Fruit fly (Drosophila melanogaster) whole organism, embryonic: ENCODE results near the gene CG33679.

ENCODE experiments used
- Ada2b ChIP-seq: fragments of 200-800 bp; sonication (Bioruptor generic); IDR thresholded peaks from 2 replicates; pipeline ENCODE4 v1.3.6; 2022; ENCODE audit warnings: missing biosample characterization, missing genetic modification characterization
- CG11247 ChIP-seq: fragments of 200-800 bp; sonication (Bioruptor generic); IDR thresholded peaks from 2 replicates; pipeline ENCODE4 v1.3.6; 2022; ENCODE audit warnings: missing biosample characterization, missing genetic modification characterization
- CG12104 ChIP-seq: fragments of 200-800 bp; sonication (Bioruptor generic); optimal IDR thresholded peaks from 3 replicates; lab custom pipeline; 2016; ENCODE audit warnings: missing biosample characterization, missing genetic modification characterization
- CG12155 ChIP-seq: fragments of 200-800 bp; sonication (Bioruptor generic); optimal IDR thresholded peaks from 3 replicates; lab custom pipeline; 2016; ENCODE audit warnings: missing biosample characterization, missing genetic modification characterization
- CG13424 ChIP-seq: fragments of 200-800 bp; sonication (Bioruptor generic); optimal IDR thresholded peaks from 2 replicates; lab custom pipeline; 2019; ENCODE audit warnings: missing biosample characterization, mild to moderate bottlenecking, missing genetic modification characterization, moderate library complexity
- CG15073 ChIP-seq: fragments of 200-800 bp; sonication (Bioruptor generic); optimal IDR thresholded peaks from 2 replicates; lab custom pipeline; 2016; ENCODE audit warnings: missing biosample characterization, missing genetic modification characterization
- CG15696 ChIP-seq: fragments of 200-800 bp; sonication (Bioruptor generic); optimal IDR thresholded peaks from 2 replicates; lab custom pipeline; 2019; ENCODE audit warnings: missing biosample characterization, mild to moderate bottlenecking, missing genetic modification characterization, moderate library complexity
- CG17328 ChIP-seq: fragments of 200-800 bp; sonication (Bioruptor generic); IDR thresholded peaks from 2 replicates; pipeline ENCODE4 v1.3.6; 2022; ENCODE audit warnings: missing biosample characterization, missing genetic modification characterization
- CG1832 ChIP-seq: fragments of 200-800 bp; sonication (Bioruptor generic); optimal IDR thresholded peaks from 2 replicates; lab custom pipeline; 2017; ENCODE audit warnings: missing biosample characterization, mild to moderate bottlenecking, missing genetic modification characterization, inconsistent platforms
- CG2120 ChIP-seq: fragments of 200-800 bp; sonication (Bioruptor generic); optimal IDR thresholded peaks from 3 replicates; lab custom pipeline; 2016; ENCODE audit warnings: missing biosample characterization, missing genetic modification characterization
- CG2712 ChIP-seq: fragments of 200-800 bp; optimal IDR thresholded peaks from 3 replicates; lab custom pipeline; 2019; ENCODE audit warnings: missing biosample characterization, mild to moderate bottlenecking, missing genetic modification characterization, moderate library complexity
- CG30403 ChIP-seq: fragments of 200-800 bp; sonication (Bioruptor generic); optimal IDR thresholded peaks from 3 replicates; lab custom pipeline; 2016; ENCODE audit warnings: missing biosample characterization, missing genetic modification characterization
- CG3726 ChIP-seq: fragments of 200-800 bp; sonication (Bioruptor generic); IDR thresholded peaks from 3 replicates; pipeline ENCODE4, ENCODE4 v1.3.6; 2022; ENCODE audit warnings: missing biosample characterization, missing genetic modification characterization
- CG6689 ChIP-seq: fragments of 200-800 bp; sonication (Bioruptor generic); IDR thresholded peaks from 2 replicates; pipeline ENCODE4 v1.3.6; 2022; ENCODE audit warnings: missing biosample characterization, missing genetic modification characterization
- CG7372 ChIP-seq: fragments of 200-800 bp; sonication (Bioruptor generic); IDR thresholded peaks from 2 replicates; pipeline ENCODE4 v1.3.6; 2022; ENCODE audit warnings: missing biosample characterization, missing genetic modification characterization
- Dad ChIP-seq: fragments of 200-800 bp; sonication (Bioruptor generic); optimal IDR thresholded peaks from 3 replicates; lab custom pipeline; 2016; ENCODE audit warnings: missing biosample characterization, missing genetic modification characterization
- Elba2 ChIP-seq: fragments of 200-800 bp; sonication (Bioruptor generic); optimal IDR thresholded peaks from 3 replicates; lab custom pipeline; 2016; ENCODE audit warnings: missing biosample characterization, missing genetic modification characterization
- HLH3B ChIP-seq: fragments of 200-800 bp; sonication (Bioruptor generic); IDR thresholded peaks from 2 replicates; pipeline ENCODE4 v1.3.6; 2022; ENCODE audit warnings: missing biosample characterization, missing genetic modification characterization
- HmgD ChIP-seq: fragments of 200-800 bp; sonication (Bioruptor generic); optimal IDR thresholded peaks from 3 replicates; lab custom pipeline; 2016; ENCODE audit warnings: missing biosample characterization, missing genetic modification characterization
- Meics ChIP-seq: fragments of 200-800 bp; sonication (Bioruptor generic); optimal IDR thresholded peaks from 2 replicates; lab custom pipeline; 2017; ENCODE audit warnings: missing biosample characterization, mild to moderate bottlenecking, missing genetic modification characterization
- NC2β ChIP-seq: fragments of 200-800 bp; sonication (Bioruptor generic); optimal IDR thresholded peaks from 2 replicates; lab custom pipeline; 2016; ENCODE audit warnings: missing biosample characterization, missing genetic modification characterization
- Sox100B ChIP-seq: fragments of 200-800 bp; sonication (Bioruptor generic); optimal IDR thresholded peaks from 3 replicates; lab custom pipeline; 2018; ENCODE audit warnings: missing biosample characterization, mild to moderate bottlenecking, missing genetic modification characterization
- ab ChIP-seq: fragments of 200-800 bp; sonication (Bioruptor generic); optimal IDR thresholded peaks from 2 replicates; lab custom pipeline; 2016; ENCODE audit warnings: missing biosample characterization, missing genetic modification characterization
- amos ChIP-seq: fragments of 200-800 bp; sonication (Bioruptor generic); IDR thresholded peaks from 2 replicates; pipeline ENCODE4 v1.3.6; 2022; ENCODE audit warnings: missing biosample characterization, missing genetic modification characterization; ENCODE audit not compliant: partially characterized antibody
- ap ChIP-seq: fragments of 200-800 bp; sonication (Bioruptor generic); IDR thresholded peaks from 2 replicates; pipeline ENCODE4 v1.3.6; 2022; ENCODE audit warnings: missing biosample characterization, missing genetic modification characterization
- ase ChIP-seq: fragments of 200-800 bp; sonication (Bioruptor generic); IDR thresholded peaks from 3 replicates; pipeline ENCODE4 v1.3.6; 2022; ENCODE audit warnings: missing biosample characterization, missing genetic modification characterization
- bab2 ChIP-seq: fragments of 200-800 bp; sonication (Bioruptor generic); optimal IDR thresholded peaks from 2 replicates; lab custom pipeline; 2016; ENCODE audit warnings: missing biosample characterization, missing genetic modification characterization
- bbx ChIP-seq: fragments of 200-800 bp; sonication (Bioruptor generic); IDR thresholded peaks from 2 replicates; pipeline ENCODE4 v1.3.6; 2022; ENCODE audit warnings: missing biosample characterization, missing genetic modification characterization; ENCODE audit not compliant: partially characterized antibody
- br ChIP-seq: fragments of >200 bp; optimal IDR thresholded peaks from 2 replicates; lab custom pipeline; 2017
- chif ChIP-seq, 2 experiments: fragments of 200-800 bp; sonication (Bioruptor generic); optimal IDR thresholded peaks; 3 replicates each; lab custom pipeline; 2016; ENCODE audit warnings: missing biosample characterization in 2 of 2, missing genetic modification characterization in 2 of 2
- dm ChIP-seq: fragments of 200-800 bp; sonication (Bioruptor generic); optimal IDR thresholded peaks from 3 replicates; lab custom pipeline; 2016; ENCODE audit warnings: missing biosample characterization, missing genetic modification characterization
- fru ChIP-seq: fragments of >200 bp; optimal IDR thresholded peaks from 2 replicates; lab custom pipeline; 2017
- grn ChIP-seq: fragments of 200-800 bp; sonication (Bioruptor generic); optimal IDR thresholded peaks from 3 replicates; lab custom pipeline; 2017; ENCODE audit warnings: missing biosample characterization, missing genetic modification characterization
- gt ChIP-seq: fragments of 200-800 bp; sonication (Bioruptor generic); IDR thresholded peaks from 2 replicates; pipeline ENCODE4 v1.3.6; 2022; ENCODE audit warnings: missing biosample characterization, missing genetic modification characterization
- ham ChIP-seq: fragments of 200-800 bp; sonication (Bioruptor generic); IDR thresholded peaks from 2 replicates; pipeline ENCODE4 v1.3.6; 2022; ENCODE audit warnings: missing biosample characterization, missing genetic modification characterization
- insv ChIP-seq, 2 experiments: fragments of 200-800 bp; sonication (Bioruptor generic); optimal IDR thresholded peaks; 3 replicates each; lab custom pipeline; 2016 to 2018; ENCODE audit warnings: missing biosample characterization in 2 of 2, missing genetic modification characterization in 2 of 2
- klu ChIP-seq: fragments of 200-800 bp; sonication (Bioruptor generic); IDR thresholded peaks from 2 replicates; pipeline ENCODE4 v1.3.6; 2022; ENCODE audit warnings: missing biosample characterization, missing genetic modification characterization
- lab ChIP-seq: fragments of 200-800 bp; sonication (Bioruptor generic); optimal IDR thresholded peaks from 3 replicates; lab custom pipeline; 2017; ENCODE audit warnings: missing biosample characterization, missing genetic modification characterization, mild to moderate bottlenecking, moderate library complexity, missing genetic modification reagents
- lilli ChIP-seq: fragments of 200-800 bp; sonication (Bioruptor generic); optimal IDR thresholded peaks from 3 replicates; lab custom pipeline; 2016; ENCODE audit warnings: missing biosample characterization, missing genetic modification characterization
- org-1 ChIP-seq: fragments of 200-800 bp; sonication (Bioruptor generic); optimal IDR thresholded peaks from 2 replicates; lab custom pipeline; 2017; ENCODE audit warnings: missing biosample characterization, missing genetic modification characterization
- pb ChIP-seq: fragments of 200-800 bp; sonication (Bioruptor generic); optimal IDR thresholded peaks from 3 replicates; lab custom pipeline; 2016; ENCODE audit warnings: missing biosample characterization, missing genetic modification characterization
- phol ChIP-seq: fragments of 200-800 bp; sonication (Bioruptor generic); optimal IDR thresholded peaks from 3 replicates; lab custom pipeline; 2018; ENCODE audit warnings: missing biosample characterization, mild to moderate bottlenecking, missing genetic modification characterization, moderate library complexity
- prd ChIP-seq, 3 experiments: fragments of >200 bp in 2 of 3; fragments of 200-800 bp in 1 of 3; sonication (Bioruptor generic) in 1 of 3; optimal IDR thresholded peaks in 2 of 3; IDR thresholded peaks in 1 of 3; 2 replicates in 2 of 3; 3 replicates in 1 of 3; pipeline versions ENCODE4 v1.3.6 to Lab custom; 2017 to 2022; ENCODE audit warnings: missing biosample characterization in 1 of 3, missing genetic modification characterization in 1 of 3
- pros ChIP-seq: fragments of 200-800 bp; sonication (Bioruptor generic); optimal IDR thresholded peaks from 3 replicates; lab custom pipeline; 2019; ENCODE audit warnings: missing biosample characterization, mild to moderate bottlenecking, missing genetic modification characterization, moderate library complexity
- sens ChIP-seq: fragments of 200-800 bp; sonication (Bioruptor generic); peaks from one replicate; lab custom pipeline; 2016; ENCODE audit warnings: missing biosample characterization, missing genetic modification characterization
- sisA ChIP-seq: fragments of 200-800 bp; sonication (Bioruptor generic); IDR thresholded peaks from 2 replicates; pipeline ENCODE4 v1.3.6; 2022; ENCODE audit warnings: missing biosample characterization, missing genetic modification characterization
- stc ChIP-seq: fragments of 200-800 bp; sonication (Bioruptor generic); IDR thresholded peaks from 2 replicates; pipeline ENCODE4 v1.3.6; 2022; ENCODE audit warnings: missing biosample characterization, missing genetic modification characterization
- tgo ChIP-seq: fragments of 200-800 bp; sonication (Bioruptor generic); IDR thresholded peaks from 3 replicates; pipeline ENCODE4 v1.3.6; 2022; ENCODE audit warnings: missing biosample characterization, missing genetic modification characterization

CG33679 gene

dm6 chr2L:15039309-15039772 is 18.8 kb upstream of the CG33679 start (continued):
- TF ChIP-seq CG17328 (GFP tag; lab: Robert Waterston, UW): no peak
- no peak for TF ChIP-seq CG12104 (GFP tag; lab: Kevin White, UChicago)
- peak; percentile 47 for TF ChIP-seq phol (tag; lab: Kevin White, UChicago)
- no peak for TF ChIP-seq sisA (GFP tag; lab: Robert Waterston, UW)
- no peak for TF ChIP-seq ab (GFP tag; lab: Kevin White, UChicago)
- no peak for TF ChIP-seq grn
- TF ChIP-seq org-1 (GFP tag; lab: Kevin White, UChicago): no peak
- TF ChIP-seq gt: no peak
- no peak for TF ChIP-seq pb (GFP tag; lab: Kevin White, UChicago)
- TF ChIP-seq bbx: peak; percentile 91
- no peak for TF ChIP-seq dm (GFP tag; lab: Kevin White, UChicago)
- no peak for TF ChIP-seq stc (GFP tag; lab: Robert Waterston, UW)
- peak; percentile 19; the same call in 1 of the 2 replicates for TF ChIP-seq CG7372
- no peak for TF ChIP-seq fru (lab: Kevin White, UChicago)
- TF ChIP-seq ase (GFP tag; lab: Robert Waterston, UW): no peak
- TF ChIP-seq CG12155 (GFP tag; lab: Kevin White, UChicago): peak; percentile 26
- peak; percentile 60 for TF ChIP-seq CG2120 (GFP tag; lab: Kevin White, UChicago)
- no peak for TF ChIP-seq HLH3B (GFP tag; lab: Robert Waterston, UW)
- TF ChIP-seq CG11247: peak; percentile 45; the same call in 1 of the 2 replicates
- no peak for TF ChIP-seq CG2712 (tag; lab: Kevin White, UChicago)
- TF ChIP-seq CG13424 (tag; lab: Kevin White, UChicago): no peak
- TF ChIP-seq klu (GFP tag; lab: Robert Waterston, UW): no peak; the same call in 1 of the 2 replicates
- peak; percentile 8 for TF ChIP-seq Dad (GFP tag; lab: Kevin White, UChicago)
- TF ChIP-seq, all 482 proteins: peak for 135

DNA sequence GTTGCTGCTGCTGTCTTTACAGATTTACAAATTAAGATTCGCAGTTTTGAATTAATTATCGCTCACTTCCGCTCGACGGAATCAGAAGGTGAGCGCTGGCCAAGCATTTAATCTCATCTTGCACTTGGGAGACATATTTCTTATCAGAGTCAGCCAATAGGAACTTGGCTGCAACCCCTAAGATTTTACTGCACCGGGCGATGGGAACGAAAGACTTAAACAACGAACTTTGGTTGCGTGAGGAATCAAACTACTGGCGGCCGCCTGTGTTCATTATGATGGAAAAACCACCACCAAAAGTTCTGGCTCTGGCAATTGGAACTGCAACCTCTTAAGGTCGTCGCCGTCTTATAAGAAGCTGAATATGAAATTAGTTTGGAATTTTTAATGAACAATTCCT is 14.4 kb upstream of the CG33679 start:
- no peak for TF ChIP-seq HmgD (GFP tag; lab: Kevin White, UChicago)
- TF ChIP-seq prd (optimal IDR thresholded peaks at IDR 0.05; lab: Kevin White, UChicago): no peak
- no peak for TF ChIP-seq prd (GFP tag; IDR thresholded peaks at IDR 0.05; lab: Robert Waterston, UW)
- peak; percentile 49; the same call in 1 of the 2 replicates for TF ChIP-seq CG11247
- peak; percentile 99 for TF ChIP-seq Elba2 (GFP tag; lab: Kevin White, UChicago)
- peak in 1 of 2 experiments; percentile 89 for TF ChIP-seq insv (GFP tag; optimal IDR thresholded peaks at IDR 0.05; lab: Kevin White, UChicago)
- no peak for TF ChIP-seq CG1832 (GFP tag; lab: Kevin White, UChicago)
- no peak for TF ChIP-seq NC2β (GFP tag; lab: Kevin White, UChicago)
- TF ChIP-seq pros (GFP tag; lab: Kevin White, UChicago): peak; percentile 82
- TF ChIP-seq sens (GFP tag; lab: Kevin White, UChicago): peak; percentile 39

DNA sequence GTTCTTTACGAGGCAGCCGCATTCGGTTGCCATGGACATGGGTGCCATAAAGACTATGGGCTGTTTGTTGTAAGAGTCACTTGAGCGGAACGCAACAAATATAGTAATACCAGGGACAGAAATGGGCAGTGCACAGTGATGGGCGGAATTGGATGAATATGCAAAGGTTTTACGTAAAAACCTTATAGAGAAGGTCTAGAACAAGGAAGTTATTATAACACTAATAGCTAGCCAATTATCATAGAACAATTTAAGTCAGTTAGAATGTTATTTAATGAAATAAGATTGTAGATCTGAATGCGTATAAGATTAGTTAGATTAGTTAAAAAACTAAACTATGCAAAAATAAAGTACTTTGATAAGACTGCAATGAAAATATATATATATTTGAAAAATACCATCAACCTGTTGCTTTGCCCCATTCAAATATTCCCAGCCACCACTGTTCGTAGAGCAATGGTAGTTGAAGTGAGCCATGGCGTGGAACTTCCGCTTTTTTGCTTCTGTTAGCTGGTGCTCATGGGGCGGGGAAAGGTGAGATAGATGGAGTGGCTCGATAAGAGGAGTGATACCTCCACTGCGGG is 5.2 kb upstream of the CG33679 start:
- no peak for TF ChIP-seq CG3726
- no peak for TF ChIP-seq CG15696 (tag; lab: Kevin White, UChicago)
- peak; percentile 36; the same call in 1 of the 2 replicates for TF ChIP-seq CG6689 (GFP tag; lab: Robert Waterston, UW)
- TF ChIP-seq chif (GFP tag; optimal IDR thresholded peaks at IDR 0.05; lab: Kevin White, UChicago): peak in 1 of 2 experiments; percentile 27
- TF ChIP-seq Ada2b (GFP tag; lab: Robert Waterston, UW): 0 out of 2 replicates have a peak, but pooled peaks have one; percentile 13
- TF ChIP-seq ham (GFP tag; lab: Robert Waterston, UW): no peak
- TF ChIP-seq bab2: no peak
- TF ChIP-seq prd (optimal IDR thresholded peaks at IDR 0.05; lab: Kevin White, UChicago): no peak
- 0 out of 3 replicates have a peak, but pooled peaks have one; percentile 18 for TF ChIP-seq prd (GFP tag; IDR thresholded peaks at IDR 0.05; lab: Robert Waterston, UW)
- peak; percentile 27; the same call in 1 of the 2 replicates for TF ChIP-seq ap (GFP tag; lab: Robert Waterston, UW)
- TF ChIP-seq br (lab: Kevin White, UChicago): no peak
- no peak for TF ChIP-seq amos (GFP tag; lab: Robert Waterston, UW)
- TF ChIP-seq CG15073: peak; percentile 91
- TF ChIP-seq sens (GFP tag; lab: Kevin White, UChicago): peak; percentile 76
- TF ChIP-seq tgo (GFP tag; lab: Robert Waterston, UW): 0 out of 3 replicates have a peak, but pooled peaks have one; percentile 35
- peak; percentile 10 for TF ChIP-seq lab (GFP tag; lab: Kevin White, UChicago)
- TF ChIP-seq lilli (GFP tag; lab: Kevin White, UChicago): peak; percentile 14
- TF ChIP-seq CG30403 (GFP tag; lab: Kevin White, UChicago): peak; percentile 8
- TF ChIP-seq Sox100B (GFP tag; lab: Kevin White, UChicago): peak; percentile 32
- TF ChIP-seq CG2120 (GFP tag; lab: Kevin White, UChicago): peak; percentile 9
- TF ChIP-seq Meics (GFP tag; lab: Kevin White, UChicago): peak; percentile 24
- no peak for TF ChIP-seq sisA (GFP tag; lab: Robert Waterston, UW)
